Fruit fly (Drosophila melanogaster) Kc167 (cell line): ENCODE measurements around the gene CG10011.

Experiments used
- Sin3A ChIP-seq: fragments of >200 bp; optimal IDR thresholded peaks from 2 replicates; lab custom pipeline; 2018; ENCODE audit warnings: missing external identifiers
- h ChIP-seq: fragments of >200 bp; optimal IDR thresholded peaks from 3 replicates; lab custom pipeline; 2018; ENCODE audit warnings: missing external identifiers
- insv ChIP-seq: fragments of >200 bp; optimal IDR thresholded peaks from 3 replicates; lab custom pipeline; 2018; ENCODE audit warnings: missing external identifiers
- psq ChIP-seq: fragments of >200 bp; optimal IDR thresholded peaks from 2 replicates; lab custom pipeline; 2017; ENCODE audit warnings: missing external identifiers
- ttk ChIP-seq: sonication (Bioruptor generic); optimal IDR thresholded peaks from 2 replicates; lab custom pipeline; 2017; ENCODE audit warnings: missing external identifiers

dm6 chr3R:28676870-28677526 lies 42.1 kb upstream of the CG10011 start:
- no peak for TF ChIP-seq ttk (lab: Kevin White, UChicago)
- TF ChIP-seq insv, result no peak
- no peak for TF ChIP-seq psq (lab: Kevin White, UChicago)
- no peak for TF ChIP-seq Sin3A (lab: Kevin White, UChicago)
- no peak for TF ChIP-seq h (lab: Kevin White, UChicago)
